Worm (Caenorhabditis elegans) whole organism, L3 larva: ENCODE results near the gene Y48A6C.4.

Experiments
- R02D3.7 ChIP-seq: fragments of 150-350 bp; optimal IDR thresholded peaks from 2 replicates; lab custom pipeline; 2014; ENCODE audit warnings: missing biosample characterization, missing genetic modification characterization
- ama-1 ChIP-seq: fragments of 150-350 bp; optimal IDR thresholded peaks from 2 replicates; lab custom pipeline; 2018
- elt-2 ChIP-seq: sonication (generic microtip); optimal IDR thresholded peaks from 2 replicates; lab custom pipeline; 2016; ENCODE audit warnings: missing genetic modification reagents, mild to moderate bottlenecking, missing genetic modification characterization, missing compliant biosample characterization
- nhr-28 ChIP-seq: fragments of 150-350 bp; optimal IDR thresholded peaks from 2 replicates; lab custom pipeline; 2014; ENCODE audit warnings: missing biosample characterization, missing genetic modification characterization
- snpc-4 ChIP-seq: fragments of 150-350 bp; optimal IDR thresholded peaks from 2 replicates; lab custom pipeline; 2014; ENCODE audit warnings: missing biosample characterization, missing genetic modification characterization
- tbx-2 ChIP-seq: sonication (generic microtip); optimal IDR thresholded peaks from 2 replicates; lab custom pipeline; 2016; ENCODE audit warnings: mild to moderate bottlenecking, missing genetic modification characterization, missing compliant biosample characterization
- zag-1 ChIP-seq: fragments of 150-350 bp; optimal IDR thresholded peaks from 2 replicates; lab custom pipeline; 2014; ENCODE audit warnings: missing biosample characterization, missing genetic modification characterization
- ztf-4 ChIP-seq: fragments of 150-350 bp; optimal IDR thresholded peaks from 2 replicates; lab custom pipeline; 2014; ENCODE audit warnings: missing biosample characterization, missing genetic modification characterization

DNA sequence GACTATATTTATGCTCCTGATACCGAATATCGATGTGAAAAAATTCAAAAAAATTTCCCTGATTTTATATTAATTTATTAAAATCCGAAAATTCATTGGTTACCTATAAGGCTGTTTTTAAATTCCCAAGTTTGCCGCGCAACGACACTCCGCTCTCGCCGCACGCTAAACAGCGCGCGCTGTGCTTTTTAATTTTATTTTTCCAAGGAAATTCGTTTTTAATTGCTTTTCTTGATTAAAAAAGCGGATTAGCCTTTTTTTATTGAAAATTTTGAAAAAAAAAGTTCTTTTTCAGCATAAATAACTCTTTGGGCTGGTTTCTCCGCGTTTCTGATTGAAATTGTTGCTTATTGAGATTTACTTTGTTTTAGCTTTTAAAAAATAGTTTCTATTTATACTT is 12.3 kb upstream of the Y48A6C.4 start:
- TF ChIP-seq ama-1 (lab: Kevin White, UChicago): no peak
- no peak for TF ChIP-seq tbx-2 (tag; lab: Kevin White, UChicago)
- TF ChIP-seq snpc-4 (tag; lab: Kevin White, UChicago): no peak
- no peak for TF ChIP-seq nhr-28
- no peak for TF ChIP-seq elt-2 (tag; lab: Kevin White, UChicago)
- TF ChIP-seq R02D3.7 (tag; lab: Kevin White, UChicago): no peak
- TF ChIP-seq ztf-4 (tag; lab: Kevin White, UChicago): no peak
- no peak for TF ChIP-seq zag-1 (tag; lab: Kevin White, UChicago)
